Worm (Caenorhabditis elegans) whole organism, young adult: ENCODE results near the gene chtb-1.

Experiments used
- D2030.7 ChIP-seq: fragments of 200-800 bp; sonication (Bioruptor generic); IDR thresholded peaks from 2 replicates; pipeline ENCODE4 v1.3.6; 2022; ENCODE audit warnings: missing genetic modification reagents, missing genetic modification characterization, missing compliant biosample characterization
- T07F8.4 ChIP-seq: sonication (generic microtip); optimal IDR thresholded peaks from 2 replicates; lab custom pipeline; 2016; ENCODE audit warnings: mild to moderate bottlenecking, missing genetic modification characterization, moderate library complexity, missing compliant biosample characterization
- Y53G8AR.9 ChIP-seq: fragments of 200-800 bp; sonication (Bioruptor generic); conservative IDR thresholded peaks from 2 replicates; pipeline ENCODE4 v1.3.6; 2022; ENCODE audit warnings: missing genetic modification reagents, missing genetic modification characterization, missing compliant biosample characterization
- aptf-2 ChIP-seq: fragments of 200-800 bp; sonication (Bioruptor generic); conservative IDR thresholded peaks from 2 replicates; pipeline ENCODE4 v1.3.6; 2022; ENCODE audit warnings: missing genetic modification reagents, missing genetic modification characterization, missing compliant biosample characterization
- ccch-3 ChIP-seq: fragments of 200-800 bp; sonication (Bioruptor generic); optimal IDR thresholded peaks from 2 replicates; lab custom pipeline; 2018; ENCODE audit warnings: mild to moderate bottlenecking, missing genetic modification characterization, missing compliant biosample characterization
- ceh-100 ChIP-seq: fragments of 200-800 bp; sonication (Bioruptor generic); IDR thresholded peaks from 2 replicates; pipeline ENCODE4 v1.3.6; 2022; ENCODE audit warnings: missing genetic modification reagents, missing genetic modification characterization, missing compliant biosample characterization
- ceh-79 ChIP-seq: sonication (generic microtip); optimal IDR thresholded peaks from 2 replicates; lab custom pipeline; 2017; ENCODE audit warnings: mild to moderate bottlenecking, missing genetic modification characterization, missing compliant biosample characterization
- dpl-1 ChIP-seq: fragments of 150-350 bp; optimal IDR thresholded peaks from 2 replicates; lab custom pipeline; 2014; ENCODE audit warnings: missing biosample characterization, missing genetic modification reagents, missing genetic modification characterization
- egl-18 ChIP-seq: fragments of 200-800 bp; sonication (Bioruptor generic); IDR thresholded peaks from 2 replicates; pipeline ENCODE4 v1.3.6; 2022; ENCODE audit warnings: missing genetic modification reagents, missing genetic modification characterization, missing compliant biosample characterization
- egl-44 ChIP-seq: fragments of 200-800 bp; sonication (Bioruptor generic); IDR thresholded peaks from 2 replicates; pipeline ENCODE4 v1.3.6; 2022; ENCODE audit warnings: missing genetic modification reagents, missing genetic modification characterization, missing compliant biosample characterization
- ets-4 ChIP-seq: fragments of 200-800 bp; sonication (Bioruptor generic); optimal IDR thresholded peaks from 2 replicates; lab custom pipeline; 2018; ENCODE audit warnings: mild to moderate bottlenecking, missing genetic modification characterization, missing compliant biosample characterization
- fkh-3 ChIP-seq: sonication (generic microtip); optimal IDR thresholded peaks from 2 replicates; lab custom pipeline; 2016; ENCODE audit warnings: mild to moderate bottlenecking, missing genetic modification characterization, missing compliant biosample characterization
- gei-17 ChIP-seq: fragments of 200-800 bp; sonication (Bioruptor generic); optimal IDR thresholded peaks from 2 replicates; lab custom pipeline; 2018; ENCODE audit warnings: mild to moderate bottlenecking, missing genetic modification characterization, missing compliant biosample characterization
- hlh-26 ChIP-seq: fragments of 200-800 bp; sonication (Bioruptor generic); conservative IDR thresholded peaks from 2 replicates; pipeline ENCODE4 v1.3.6; 2022; ENCODE audit warnings: missing genetic modification reagents, missing genetic modification characterization, missing compliant biosample characterization
- let-526 ChIP-seq: fragments of 200-800 bp; sonication (Bioruptor generic); IDR thresholded peaks from 2 replicates; pipeline ENCODE4 v1.3.6; 2022; ENCODE audit warnings: missing genetic modification reagents, missing genetic modification characterization, missing compliant biosample characterization
- let-607 ChIP-seq, 2 experiments: fragments of 200-800 bp in 1 of 2; sonication (Bioruptor generic) in 1 of 2; sonication (generic microtip) in 1 of 2; optimal IDR thresholded peaks; 2 replicates each; lab custom pipeline; 2016 to 2018; ENCODE audit warnings: mild to moderate bottlenecking in 2 of 2, missing compliant biosample characterization in 2 of 2, missing genetic modification characterization in 2 of 2, moderate library complexity in 2 of 2, missing genotype in 1 of 2
- lin-54 ChIP-seq: fragments of 200-800 bp; sonication (Bioruptor generic); optimal IDR thresholded peaks from 2 replicates; lab custom pipeline; 2018; ENCODE audit warnings: mild to moderate bottlenecking, missing genetic modification characterization, missing compliant biosample characterization
- lsy-27 ChIP-seq: sonication (generic microtip); optimal IDR thresholded peaks from 2 replicates; lab custom pipeline; 2017; ENCODE audit warnings: missing genetic modification characterization, mild to moderate bottlenecking, missing compliant biosample characterization, antibody characterized with exemption, missing genotype, borderline replicate concordance; ENCODE audit not compliant: insufficient read depth
- madf-3 ChIP-seq: fragments of 200-800 bp; sonication (Bioruptor generic); IDR thresholded peaks from 2 replicates; pipeline ENCODE4 v1.3.6; 2022; ENCODE audit warnings: missing genetic modification reagents, missing genetic modification characterization, missing compliant biosample characterization
- nhr-80 ChIP-seq: sonication (generic microtip); optimal IDR thresholded peaks from 2 replicates; lab custom pipeline; 2016; ENCODE audit warnings: missing genetic modification characterization, missing compliant biosample characterization
- repo-1 ChIP-seq: sonication (generic microtip); optimal IDR thresholded peaks from 2 replicates; lab custom pipeline; 2017; ENCODE audit warnings: mild to moderate bottlenecking, missing genetic modification characterization, missing compliant biosample characterization
- snpc-4 ChIP-seq, 5 experiments: fragments of 150-350 bp in 1 of 5; sonication (generic microtip) in 4 of 5; optimal IDR thresholded peaks; 2 replicates each; lab custom pipeline; 2014 to 2018; ENCODE audit warnings: missing genetic modification characterization in 5 of 5, missing biosample characterization in 3 of 5, antibody characterized with exemption in 2 of 5, mild to moderate bottlenecking in 2 of 5, missing compliant biosample characterization in 2 of 5, missing genotype in 2 of 5, moderate library complexity in 2 of 5, missing genetic modification reagents in 1 of 5
- unc-130 ChIP-seq: sonication (generic microtip); optimal IDR thresholded peaks from 2 replicates; lab custom pipeline; 2016; ENCODE audit warnings: missing genetic modification reagents, missing genetic modification characterization, missing compliant biosample characterization
- xnd-1 ChIP-seq: sonication (generic microtip); optimal IDR thresholded peaks from 2 replicates; lab custom pipeline; 2016; ENCODE audit warnings: missing genotype, missing genetic modification reagents, missing genetic modification characterization, missing compliant biosample characterization
- ztf-6 ChIP-seq: fragments of 200-800 bp; sonication (Bioruptor generic); IDR thresholded peaks from 2 replicates; pipeline ENCODE4 v1.3.6; 2022; ENCODE audit warnings: missing genetic modification reagents, missing genetic modification characterization, missing compliant biosample characterization

Gene chtb-1

DNA sequence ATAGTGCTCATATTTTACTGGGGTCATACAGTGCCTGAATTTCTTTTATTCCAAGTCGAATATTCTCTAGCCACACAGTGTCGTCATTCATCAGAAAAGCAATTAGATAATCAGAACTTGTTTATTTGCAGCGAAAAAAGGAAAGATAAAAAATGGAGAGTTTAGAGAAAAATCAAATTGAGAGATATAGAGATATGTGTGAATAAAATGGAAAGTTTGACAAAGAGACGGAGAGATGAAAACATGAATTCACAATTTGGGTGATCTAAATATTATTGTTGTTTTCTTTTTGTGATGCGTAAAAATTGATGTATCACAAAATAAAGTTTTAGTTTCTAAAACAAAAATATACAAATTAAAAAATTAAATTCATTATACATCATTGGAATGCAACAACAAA is 54.6 kb downstream of the chtb-1 start:
- TF ChIP-seq Y53G8AR.9 (GFP tag; lab: Robert Waterston, UW): no peak
- no peak for TF ChIP-seq ets-4

DNA sequence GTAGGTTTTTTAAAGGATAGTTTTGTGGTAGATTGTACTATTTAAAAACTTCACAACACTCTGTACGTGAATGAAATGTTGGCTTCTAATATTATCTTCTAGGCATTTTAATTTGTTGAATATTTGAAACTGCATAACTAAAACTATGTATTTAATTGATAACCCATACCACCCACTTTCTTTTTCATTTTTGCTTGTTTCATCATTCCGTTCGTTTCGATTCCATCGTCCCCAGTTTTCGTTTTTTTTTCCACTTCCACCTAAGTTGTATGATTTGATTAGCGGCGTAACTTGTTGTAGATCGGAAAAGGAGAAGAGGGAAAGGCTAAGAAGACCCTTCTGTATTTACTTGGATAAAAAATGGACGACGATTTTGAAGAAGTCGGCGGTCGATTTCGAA is 55.3 kb downstream of the chtb-1 start, which contains the start of gene K01B6.3:
Gene K01B6.3, plus strand, starts transcription at position 301 of the 400 bp plus-strand sequence.
- TF ChIP-seq egl-44 (GFP tag; lab: Robert Waterston, UW): no peak
- TF ChIP-seq D2030.7 (GFP tag; lab: Robert Waterston, UW): no peak
- no peak for TF ChIP-seq lsy-27 (tag; lab: Kevin White, UChicago)
- no peak for TF ChIP-seq egl-18 (GFP tag; lab: Robert Waterston, UW)
- TF ChIP-seq ceh-79: no peak
- TF ChIP-seq unc-130: no peak
- TF ChIP-seq lin-54 (GFP tag; lab: Kevin White, UChicago): no peak
- no peak for TF ChIP-seq let-526 (GFP tag; lab: Robert Waterston, UW)
- no peak for TF ChIP-seq ztf-6 (GFP tag; lab: Robert Waterston, UW)
- no peak for TF ChIP-seq T07F8.4
- no peak for TF ChIP-seq dpl-1 (GFP tag; lab: Kevin White, UChicago)

DNA sequence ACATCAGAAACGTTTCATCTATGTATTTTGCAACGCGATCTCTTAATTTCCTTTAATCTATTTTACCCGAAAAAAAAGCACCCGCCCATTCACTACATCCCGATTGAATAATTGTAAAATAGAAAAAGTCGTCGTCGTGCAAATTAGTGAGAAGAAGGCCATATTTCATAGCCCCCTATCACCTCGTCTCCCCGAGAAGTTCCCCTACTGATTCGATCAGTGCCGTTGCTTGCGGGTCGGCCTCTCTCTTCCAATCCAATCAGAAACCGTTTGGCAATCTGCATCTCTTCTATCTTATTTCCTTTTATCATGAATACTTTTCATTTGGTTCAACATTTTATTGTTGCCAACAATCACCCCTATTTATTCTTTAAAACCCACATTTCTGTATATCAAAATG is 56.1 kb downstream of the chtb-1 start:
- TF ChIP-seq let-607 (tag; optimal IDR thresholded peaks at IDR 0.05; lab: Kevin White, UChicago) (no peak), snpc-4 (GFP tag; optimal IDR thresholded peaks at IDR 0.05; lab: Kevin White, UChicago) (no peak), snpc-4 (tag; optimal IDR thresholded peaks at IDR 0.05; lab: Kevin White, UChicago) (no peak), madf-3 (GFP tag; lab: Robert Waterston, UW) (no peak), hlh-26 (no peak), nhr-80 (tag; lab: Kevin White, UChicago) (no peak), gei-17 (GFP tag; lab: Kevin White, UChicago) (no peak), repo-1 (tag; lab: Kevin White, UChicago) (no peak), aptf-2 (GFP tag; lab: Robert Waterston, UW) (no peak), ceh-100 (GFP tag; lab: Robert Waterston, UW) (no peak), xnd-1 (tag; lab: Kevin White, UChicago) (no peak), fkh-3 (tag; lab: Kevin White, UChicago) (no peak), ccch-3 (no peak)
